Worm (Caenorhabditis elegans): Measurements from ENCODE around the gene srh-194.

DNA sequence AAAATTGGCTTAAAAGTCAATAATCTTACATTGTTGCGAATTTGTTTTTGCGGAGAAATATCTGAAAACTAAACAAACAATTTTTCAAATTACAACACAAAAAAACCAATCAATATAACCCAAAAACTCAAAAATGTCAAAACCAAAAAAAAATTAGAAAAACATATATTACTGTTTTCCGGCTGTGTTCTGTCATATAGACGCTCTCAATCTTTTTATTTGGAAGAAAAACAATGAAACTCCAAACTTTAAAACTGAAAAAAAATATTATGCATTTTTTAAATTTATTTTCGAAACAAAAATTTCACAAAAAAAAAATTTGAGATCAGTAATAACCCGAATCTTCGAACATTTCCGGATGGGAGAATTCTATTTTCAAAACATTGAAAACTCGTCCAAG, 29.4 kb upstream of the srh-194 start, which contains the start of gene R02D1.2:
- TF ChIP-seq ztf-4 (tag; optimal IDR thresholded peaks at IDR 0.05) (no peak), nhr-237 (tag; optimal IDR thresholded peaks at IDR 0.05) (no peak), nhr-77 (tag; optimal IDR thresholded peaks at IDR 0.05) (no peak), elt-3 (tag; optimal IDR thresholded peaks at IDR 0.05) (no peak), ZK546.5 (tag; optimal IDR thresholded peaks at IDR 0.05) (no peak), egl-27 (tag; optimal IDR thresholded peaks at IDR 0.05) (no peak), dmd-4 (tag; optimal IDR thresholded peaks at IDR 0.05) (no peak), nhr-23 (tag; optimal IDR thresholded peaks at IDR 0.05) (no peak), ceh-82 (tag; optimal IDR thresholded peaks at IDR 0.05) (no peak), ztf-11 (tag; optimal IDR thresholded peaks at IDR 0.05) (no peak), Y55F3AM.14 (GFP tag; optimal IDR thresholded peaks at IDR 0.05) (no peak), nhr-6 (tag; optimal IDR thresholded peaks at IDR 0.05) (no peak), nhr-11 (tag; optimal IDR thresholded peaks at IDR 0.05) (no peak), zag-1 (tag; optimal IDR thresholded peaks at IDR 0.05) (no peak)
